Fruit fly (Drosophila melanogaster) whole organism, embryonic: Measurements from ENCODE around the gene Agpat1.

Experiments
- BtbVII ChIP-seq: fragments of 200-800 bp; sonication (Bioruptor generic); optimal IDR thresholded peaks from 3 replicates; lab custom pipeline; 2017; ENCODE audit warnings: missing biosample characterization, mild to moderate bottlenecking, missing genetic modification characterization
- CG10147 ChIP-seq: fragments of 200-800 bp; sonication (Bioruptor generic); optimal IDR thresholded peaks from 2 replicates; lab custom pipeline; 2019; ENCODE audit warnings: missing biosample characterization, mild to moderate bottlenecking, missing genetic modification characterization, moderate library complexity
- CG10366 ChIP-seq: fragments of 200-800 bp; sonication (Bioruptor generic); IDR thresholded peaks from 2 replicates; pipeline ENCODE4 v1.3.6; 2022; ENCODE audit warnings: missing biosample characterization, missing genetic modification characterization
- CG11723 ChIP-seq: fragments of 200-800 bp; sonication (Bioruptor generic); optimal IDR thresholded peaks from 2 replicates; lab custom pipeline; 2017; ENCODE audit warnings: missing biosample characterization, mild to moderate bottlenecking, missing genetic modification characterization
- CG12769 ChIP-seq: fragments of 200-800 bp; sonication (Bioruptor generic); optimal IDR thresholded peaks from 2 replicates; lab custom pipeline; 2019; ENCODE audit warnings: missing biosample characterization, mild to moderate bottlenecking, missing genetic modification characterization, moderate library complexity
- CG14441 ChIP-seq: fragments of 200-800 bp; sonication (Bioruptor generic); IDR thresholded peaks from 2 replicates; pipeline ENCODE4 v1.3.6; 2022; ENCODE audit warnings: missing biosample characterization, missing genetic modification characterization
- CG14710 ChIP-seq: fragments of 200-800 bp; sonication (Bioruptor generic); optimal IDR thresholded peaks from 3 replicates; lab custom pipeline; 2019; ENCODE audit warnings: missing biosample characterization, mild to moderate bottlenecking, missing genetic modification characterization, moderate library complexity
- CG14860 ChIP-seq: fragments of 200-800 bp; sonication (Bioruptor generic); IDR thresholded peaks from 3 replicates; pipeline ENCODE4 v1.3.6; 2022; ENCODE audit warnings: missing biosample characterization, missing genetic modification characterization; ENCODE audit not compliant: partially characterized antibody
- CG17186 ChIP-seq: fragments of 200-800 bp; sonication (Bioruptor generic); optimal IDR thresholded peaks from 3 replicates; lab custom pipeline; 2017; ENCODE audit warnings: missing biosample characterization, missing genetic modification reagents, missing genetic modification characterization
- CG17328 ChIP-seq: fragments of 200-800 bp; sonication (Bioruptor generic); IDR thresholded peaks from 2 replicates; pipeline ENCODE4 v1.3.6; 2022; ENCODE audit warnings: missing biosample characterization, missing genetic modification characterization
- CG17359 ChIP-seq: fragments of 200-800 bp; sonication (Bioruptor generic); optimal IDR thresholded peaks from 3 replicates; lab custom pipeline; 2018; ENCODE audit warnings: missing biosample characterization, mild to moderate bottlenecking, missing genetic modification characterization, moderate library complexity
- CG17612 ChIP-seq: fragments of 200-800 bp; sonication (Bioruptor generic); IDR thresholded peaks from 2 replicates; pipeline ENCODE4 v1.3.6; 2022; ENCODE audit warnings: missing biosample characterization, missing genetic modification characterization
- CG17912 ChIP-seq: fragments of 200-800 bp; sonication (Bioruptor generic); optimal IDR thresholded peaks from 2 replicates; lab custom pipeline; 2018; ENCODE audit warnings: missing biosample characterization, mild to moderate bottlenecking, missing genetic modification characterization
- CG1832 ChIP-seq: fragments of 200-800 bp; sonication (Bioruptor generic); optimal IDR thresholded peaks from 2 replicates; lab custom pipeline; 2017; ENCODE audit warnings: missing biosample characterization, mild to moderate bottlenecking, missing genetic modification characterization, inconsistent platforms
- CG31388 ChIP-seq: fragments of 200-800 bp; sonication (Bioruptor generic); optimal IDR thresholded peaks from 2 replicates; lab custom pipeline; 2016; ENCODE audit warnings: missing biosample characterization, missing genetic modification characterization
- CG31441 ChIP-seq: fragments of 200-800 bp; sonication (Bioruptor generic); IDR thresholded peaks from 2 replicates; pipeline ENCODE4 v1.3.6; 2022; ENCODE audit warnings: missing biosample characterization, missing genetic modification characterization
- CG4282 ChIP-seq: fragments of 200-800 bp; sonication (Bioruptor generic); optimal IDR thresholded peaks from 2 replicates; lab custom pipeline; 2016; ENCODE audit warnings: missing biosample characterization, missing genetic modification characterization
- CG4404 ChIP-seq: fragments of 200-800 bp; sonication (Bioruptor generic); IDR thresholded peaks from 2 replicates; pipeline ENCODE4 v1.3.6; 2022; ENCODE audit warnings: missing biosample characterization, missing genetic modification characterization
- CG4707 ChIP-seq: fragments of 200-800 bp; sonication (Bioruptor generic); optimal IDR thresholded peaks from 2 replicates; lab custom pipeline; 2018; ENCODE audit warnings: missing biosample characterization, mild to moderate bottlenecking, missing genetic modification characterization, moderate library complexity
- CG6175 ChIP-seq: fragments of 200-800 bp; sonication (Bioruptor generic); IDR thresholded peaks from 3 replicates; pipeline ENCODE4 v1.3.6; 2022; ENCODE audit warnings: missing biosample characterization, missing genetic modification characterization
- CG6272 ChIP-seq: fragments of 200-800 bp; sonication (Bioruptor generic); IDR thresholded peaks from 2 replicates; pipeline ENCODE4 v1.3.6; 2022; ENCODE audit warnings: missing biosample characterization, missing genetic modification characterization
- CG6854 ChIP-seq: fragments of 200-800 bp; sonication (Bioruptor generic); optimal IDR thresholded peaks from 3 replicates; lab custom pipeline; 2017; ENCODE audit warnings: missing biosample characterization, mild to moderate bottlenecking, missing genetic modification characterization
- CG7963 ChIP-seq: fragments of 200-800 bp; sonication (Bioruptor generic); IDR thresholded peaks from 3 replicates; pipeline ENCODE4 v1.3.6; 2022; ENCODE audit warnings: missing biosample characterization, missing genetic modification characterization; ENCODE audit not compliant: partially characterized antibody
- CG7987 ChIP-seq: fragments of 200-800 bp; sonication (Bioruptor generic); optimal IDR thresholded peaks from 2 replicates; lab custom pipeline; 2018; ENCODE audit warnings: missing biosample characterization, mild to moderate bottlenecking, missing genetic modification characterization, moderate library complexity
- CG9876 ChIP-seq: fragments of 200-800 bp; sonication (Bioruptor generic); optimal IDR thresholded peaks from 2 replicates; lab custom pipeline; 2016; ENCODE audit warnings: missing biosample characterization, missing genetic modification characterization
- Elba2 ChIP-seq: fragments of 200-800 bp; sonication (Bioruptor generic); optimal IDR thresholded peaks from 3 replicates; lab custom pipeline; 2016; ENCODE audit warnings: missing biosample characterization, missing genetic modification characterization
- Hmr ChIP-seq: fragments of 200-800 bp; sonication (Bioruptor generic); optimal IDR thresholded peaks from 3 replicates; lab custom pipeline; 2017; ENCODE audit warnings: mild to moderate bottlenecking, missing biosample characterization, missing genetic modification reagents, missing genetic modification characterization
- Lim3 ChIP-seq: fragments of 200-800 bp; sonication (Bioruptor generic); IDR thresholded peaks from 2 replicates; pipeline ENCODE4 v1.3.6; 2022; ENCODE audit warnings: missing biosample characterization, missing genetic modification characterization
- Max ChIP-seq: fragments of 200-800 bp; sonication (Bioruptor generic); optimal IDR thresholded peaks from 2 replicates; lab custom pipeline; 2016; ENCODE audit warnings: missing biosample characterization, mild to moderate bottlenecking, missing genetic modification characterization
- Oaz ChIP-seq: fragments of 200-800 bp; sonication (Bioruptor generic); IDR thresholded peaks from 2 replicates; pipeline ENCODE4 v1.3.6; 2022; ENCODE audit warnings: missing biosample characterization, missing genetic modification characterization
- Taf1 ChIP-seq: fragments of 200-800 bp; sonication (Bioruptor generic); IDR thresholded peaks from 2 replicates; pipeline ENCODE4 v1.3.6; 2022; ENCODE audit warnings: missing biosample characterization, missing genetic modification characterization
- ab ChIP-seq: fragments of 200-800 bp; sonication (Bioruptor generic); optimal IDR thresholded peaks from 2 replicates; lab custom pipeline; 2016; ENCODE audit warnings: missing biosample characterization, missing genetic modification characterization
- ara ChIP-seq: fragments of 200-800 bp; sonication (Bioruptor generic); IDR thresholded peaks from 2 replicates; pipeline ENCODE4 v1.3.6; 2022; ENCODE audit warnings: missing biosample characterization, missing genetic modification characterization
- ase ChIP-seq: fragments of 200-800 bp; sonication (Bioruptor generic); IDR thresholded peaks from 3 replicates; pipeline ENCODE4 v1.3.6; 2022; ENCODE audit warnings: missing biosample characterization, missing genetic modification characterization
- ash1 ChIP-seq: fragments of 200-800 bp; sonication (Bioruptor generic); optimal IDR thresholded peaks from 2 replicates; lab custom pipeline; 2018; ENCODE audit warnings: missing biosample characterization, mild to moderate bottlenecking, missing genetic modification characterization
- bab2 ChIP-seq: fragments of 200-800 bp; sonication (Bioruptor generic); optimal IDR thresholded peaks from 2 replicates; lab custom pipeline; 2016; ENCODE audit warnings: missing biosample characterization, missing genetic modification characterization
- dati ChIP-seq: fragments of 200-800 bp; sonication (Bioruptor generic); IDR thresholded peaks from 2 replicates; pipeline ENCODE4 v1.3.6; 2022; ENCODE audit warnings: missing biosample characterization, missing genetic modification characterization
- fd64A ChIP-seq: fragments of 200-800 bp; sonication (Bioruptor generic); optimal IDR thresholded peaks from 3 replicates; lab custom pipeline; 2018; ENCODE audit warnings: missing biosample characterization, mild to moderate bottlenecking, missing genetic modification characterization
- gce ChIP-seq: fragments of 200-800 bp; sonication (Bioruptor generic); IDR thresholded peaks from 3 replicates; pipeline ENCODE4 v1.3.6; 2022; ENCODE audit warnings: missing biosample characterization, missing genetic modification characterization
- gcm2 ChIP-seq: fragments of 200-800 bp; sonication (Bioruptor generic); optimal IDR thresholded peaks from 2 replicates; lab custom pipeline; 2016; ENCODE audit warnings: missing biosample characterization, missing genetic modification characterization
- gsb-n ChIP-seq: fragments of 200-800 bp; sonication (Bioruptor generic); optimal IDR thresholded peaks from 3 replicates; lab custom pipeline; 2018; ENCODE audit warnings: missing biosample characterization, mild to moderate bottlenecking, missing genetic modification characterization
- hbn ChIP-seq: fragments of 200-800 bp; sonication (Bioruptor generic); IDR thresholded peaks from 2 replicates; pipeline ENCODE4 v1.3.6; 2022; ENCODE audit warnings: missing biosample characterization, missing genetic modification characterization; ENCODE audit not compliant: partially characterized antibody
- hkb ChIP-seq, 2 experiments: fragments of 200-800 bp in 1 of 2; fragments of >200 bp in 1 of 2; sonication (Bioruptor generic) in 1 of 2; IDR thresholded peaks in 1 of 2; optimal IDR thresholded peaks in 1 of 2; 2 replicates each; pipeline versions ENCODE4 v1.3.6 to Lab custom; 2017 to 2022; ENCODE audit warnings: missing biosample characterization in 1 of 2, missing genetic modification characterization in 1 of 2
- lov ChIP-seq, 2 experiments: fragments of 200-800 bp in 1 of 2; fragments of >200 bp in 1 of 2; sonication (Bioruptor generic) in 1 of 2; IDR thresholded peaks in 1 of 2; optimal IDR thresholded peaks in 1 of 2; 2 replicates in 1 of 2; 3 replicates in 1 of 2; pipeline versions ENCODE4 v1.3.6 to Lab custom; 2017 to 2022; ENCODE audit warnings: missing biosample characterization in 1 of 2, missing genetic modification characterization in 1 of 2
- maf-S ChIP-seq: fragments of 200-800 bp; sonication (Bioruptor generic); optimal IDR thresholded peaks from 2 replicates; lab custom pipeline; 2016; ENCODE audit warnings: missing biosample characterization, missing genetic modification characterization
- mld ChIP-seq: fragments of 200-800 bp; sonication (Bioruptor generic); IDR thresholded peaks from 3 replicates; pipeline ENCODE4 v1.3.6; 2022; ENCODE audit warnings: missing biosample characterization, missing genetic modification characterization; ENCODE audit not compliant: partially characterized antibody
- nom ChIP-seq: fragments of 200-800 bp; sonication (Bioruptor generic); optimal IDR thresholded peaks from 2 replicates; lab custom pipeline; 2017; ENCODE audit warnings: missing biosample characterization, missing genetic modification characterization, mild to moderate bottlenecking, moderate library complexity, missing genetic modification reagents
- peb ChIP-seq: fragments of 200-800 bp; sonication (Bioruptor generic); IDR thresholded peaks from 2 replicates; pipeline ENCODE4 v1.3.6; 2022; ENCODE audit warnings: missing biosample characterization, missing genetic modification characterization
- sd ChIP-seq: fragments of 200-800 bp; sonication (Bioruptor generic); optimal IDR thresholded peaks from 3 replicates; lab custom pipeline; 2018; ENCODE audit warnings: missing biosample characterization, mild to moderate bottlenecking, missing genetic modification characterization, moderate library complexity
- slou ChIP-seq: fragments of 200-800 bp; sonication (Bioruptor generic); optimal IDR thresholded peaks from 3 replicates; lab custom pipeline; 2016; ENCODE audit warnings: missing biosample characterization, missing genetic modification characterization
- tna ChIP-seq: fragments of 200-800 bp; sonication (Bioruptor generic); IDR thresholded peaks from 2 replicates; pipeline ENCODE4 v1.3.6; 2022; ENCODE audit warnings: missing biosample characterization, missing genetic modification characterization; ENCODE audit not compliant: partially characterized antibody

Agpat1 gene

dm6 chrX:12756374-12756721, 8.7 kb upstream of the Agpat1 start (continued):
- TF ChIP-seq maf-S (GFP tag; lab: Kevin White, UChicago) (no peak), Max (no peak), CG7963 (no peak), Hmr (GFP tag; lab: Kevin White, UChicago) (no peak), nom (GFP tag; lab: Kevin White, UChicago) (peak; percentile 48), BtbVII (no peak), peb (no peak), CG17359 (tag; lab: Kevin White, UChicago) (no peak), Elba2 (GFP tag; lab: Kevin White, UChicago) (no peak), ash1 (GFP tag; lab: Kevin White, UChicago) (no peak), gsb-n (tag; lab: Kevin White, UChicago) (no peak), fd64A (GFP tag; lab: Kevin White, UChicago) (peak; percentile 5), Oaz (GFP tag; lab: Robert Waterston, UW) (no peak), CG17186 (GFP tag; lab: Kevin White, UChicago) (no peak), hkb (optimal IDR thresholded peaks at IDR 0.05; lab: Kevin White, UChicago) (no peak), hkb (GFP tag; IDR thresholded peaks at IDR 0.05; lab: Robert Waterston, UW) (no peak), CG14860 (no peak), CG4404 (GFP tag; lab: Robert Waterston, UW) (no peak), CG17912 (GFP tag; lab: Kevin White, UChicago) (no peak), Lim3 (GFP tag; lab: Robert Waterston, UW) (no peak), tna (GFP tag; lab: Robert Waterston, UW) (no peak), lov (optimal IDR thresholded peaks at IDR 0.05; lab: Kevin White, UChicago) (no peak), lov (GFP tag; IDR thresholded peaks at IDR 0.05; lab: Robert Waterston, UW) (0 out of 3 replicates have a peak, but pooled peaks have one; percentile 40), CG9876 (GFP tag; lab: Kevin White, UChicago) (no peak), CG6175 (GFP tag; lab: Robert Waterston, UW) (peak; percentile 91; the same call in 2 of the 3 replicates), dati (GFP tag; lab: Robert Waterston, UW) (peak; percentile 5; the same call in 1 of the 2 replicates), gcm2 (GFP tag; lab: Kevin White, UChicago) (no peak), sd (tag; lab: Kevin White, UChicago) (peak; percentile 67), CG11723 (GFP tag; lab: Kevin White, UChicago) (no peak), CG17328 (GFP tag; lab: Robert Waterston, UW) (no peak), CG4282 (GFP tag; lab: Kevin White, UChicago) (no peak), CG14710 (no peak), CG14441 (no peak), CG31441 (GFP tag; lab: Robert Waterston, UW) (no peak), hbn (no peak), CG1832 (GFP tag; lab: Kevin White, UChicago) (peak; percentile 79), CG10147 (GFP tag; lab: Kevin White, UChicago) (no peak), bab2 (GFP tag; lab: Kevin White, UChicago) (no peak), slou (no peak), CG6854 (GFP tag; lab: Kevin White, UChicago) (no peak), CG7987 (GFP tag; lab: Kevin White, UChicago) (peak; percentile 27), ase (GFP tag; lab: Robert Waterston, UW) (no peak), mld (GFP tag; lab: Robert Waterston, UW) (no peak), CG10366 (GFP tag; lab: Robert Waterston, UW) (no peak), Taf1 (GFP tag; lab: Robert Waterston, UW) (no peak; the same call in 1 of the 2 replicates), ara (GFP tag; lab: Robert Waterston, UW) (no peak), CG31388 (GFP tag; lab: Kevin White, UChicago) (no peak), CG4707 (no peak), ab (GFP tag; lab: Kevin White, UChicago) (no peak), CG17612 (GFP tag; lab: Robert Waterston, UW) (no peak), CG6272 (no peak), CG12769 (tag; lab: Kevin White, UChicago) (peak; percentile 91), gce (GFP tag; lab: Robert Waterston, UW) (no peak)
